Worm (Caenorhabditis elegans): ENCODE data around the gene F11D11.22.

F11D11.22 gene

DNA sequence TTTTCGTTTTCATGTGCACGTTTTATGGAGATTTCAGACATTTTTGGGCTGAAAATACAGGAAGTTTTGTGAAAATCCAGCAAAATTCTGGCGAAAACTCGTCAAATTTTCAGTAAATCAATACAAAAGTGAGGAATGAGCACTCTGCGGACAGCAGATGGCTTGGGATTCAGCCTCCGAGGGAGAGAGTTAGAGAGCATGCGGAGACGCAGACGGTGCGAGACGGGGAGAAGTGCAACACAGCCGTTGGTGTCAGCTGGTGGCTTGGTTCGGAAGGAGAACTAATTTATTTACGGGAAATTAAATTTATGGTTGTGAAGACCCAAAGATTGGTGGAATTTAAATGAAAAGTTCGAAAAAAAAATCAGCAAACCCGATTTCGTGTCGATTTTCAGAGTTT lies 46.5 kb downstream of the F11D11.22 start, which contains the start of gene C54E10.6:
Gene C54E10.6, minus strand, starts transcription at position 109 of the 400 bp plus-strand sequence.
- no peak for TF ChIP-seq pat-9 (tag; optimal IDR thresholded peaks at IDR 0.05)
- TF ChIP-seq ceh-2 (tag; optimal IDR thresholded peaks at IDR 0.05), result no peak
- peak; percentile 66 for TF ChIP-seq ceh-31 (tag; optimal IDR thresholded peaks at IDR 0.05)
- no peak for TF ChIP-seq hlh-30 (tag; optimal IDR thresholded peaks at IDR 0.05; ENCODE audit: insufficient read depth)
- TF ChIP-seq tbx-2 (tag; optimal IDR thresholded peaks at IDR 0.05), result peak; percentile 29
- TF ChIP-seq rnt-1 (tag; optimal IDR thresholded peaks at IDR 0.05), result peak; percentile 37
- TF ChIP-seq nfya-1 (tag; optimal IDR thresholded peaks at IDR 0.05), result peak; percentile 35
- TF ChIP-seq ceh-14 (tag; optimal IDR thresholded peaks at IDR 0.05), result peak; percentile 28
- peak; percentile 28 for TF ChIP-seq hlh-8 (tag; optimal IDR thresholded peaks at IDR 0.05)
- TF ChIP-seq ceh-18 (tag; optimal IDR thresholded peaks at IDR 0.05), result peak; percentile 28
- peak; percentile 72 for TF ChIP-seq ceh-48 (tag; optimal IDR thresholded peaks at IDR 0.05)
- TF ChIP-seq unc-42 (tag; optimal IDR thresholded peaks at IDR 0.05), result peak; percentile 96

DNA sequence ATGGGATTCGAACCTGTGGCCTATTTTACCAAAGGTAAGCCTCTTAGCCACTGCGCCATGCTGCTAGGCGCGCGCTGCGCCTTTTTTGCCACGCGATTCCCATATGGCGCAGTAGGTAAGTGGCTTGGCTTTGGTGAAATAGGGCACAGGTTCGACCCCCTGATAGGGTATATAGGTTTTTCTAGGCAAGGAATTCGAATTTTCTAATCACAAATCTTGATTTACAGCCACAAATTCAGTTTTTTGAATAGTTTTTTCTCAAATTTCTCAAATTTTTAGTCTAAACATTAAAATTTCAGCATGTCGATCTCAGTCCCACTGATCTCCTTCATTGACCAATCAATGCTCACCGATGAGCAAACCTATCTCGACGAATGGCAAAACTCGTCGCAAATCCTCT lies 48.6 kb downstream of the F11D11.22 start, which contains the start of gene C54E10.3:
Gene C54E10.3, plus strand, starts transcription at position 301 of the 400 bp plus-strand sequence.
- no peak for TF ChIP-seq pha-4 (tag; optimal IDR thresholded peaks at IDR 0.05)
- TF ChIP-seq hlh-30 (tag; optimal IDR thresholded peaks at IDR 0.05; ENCODE audit: insufficient read depth), result no peak
- no peak for TF ChIP-seq fkh-10 (GFP tag; optimal IDR thresholded peaks at IDR 0.05)
- TF ChIP-seq sox-4 (tag; optimal IDR thresholded peaks at IDR 0.05), result no peak
- no peak for TF ChIP-seq ets-4 (tag; optimal IDR thresholded peaks at IDR 0.05)
- no peak for TF ChIP-seq mec-3 (tag; optimal IDR thresholded peaks at IDR 0.05; ENCODE audit: borderline replicate concordance)
- no peak for TF ChIP-seq dve-1 (tag; optimal IDR thresholded peaks at IDR 0.05)
- no peak for TF ChIP-seq ceh-9 (tag; optimal IDR thresholded peaks at IDR 0.05)
- no peak for TF ChIP-seq elt-4 (tag; optimal IDR thresholded peaks at IDR 0.05)
- TF ChIP-seq ceh-24 (tag; optimal IDR thresholded peaks at IDR 0.05), result no peak
- TF ChIP-seq tbx-7 (tag; optimal IDR thresholded peaks at IDR 0.05), result no peak
- no peak for TF ChIP-seq F13H6.1 (tag; optimal IDR thresholded peaks at IDR 0.05)
- TF ChIP-seq sdc-2 (tag; optimal IDR thresholded peaks at IDR 0.05), result no peak
- TF ChIP-seq C08G9.2 (tag; optimal IDR thresholded peaks at IDR 0.05), result no peak
- TF ChIP-seq unc-86 (tag; optimal IDR thresholded peaks at IDR 0.05), result no peak
- no peak for TF ChIP-seq unc-3 (GFP tag; conservative IDR thresholded peaks at IDR 0.05)
- TF ChIP-seq unc-3 (tag; optimal IDR thresholded peaks at IDR 0.05), result no peak
- no peak for TF ChIP-seq zip-5 (tag; optimal IDR thresholded peaks at IDR 0.05)
- no peak for TF ChIP-seq unc-55 (GFP tag; optimal IDR thresholded peaks at IDR 0.05)

DNA sequence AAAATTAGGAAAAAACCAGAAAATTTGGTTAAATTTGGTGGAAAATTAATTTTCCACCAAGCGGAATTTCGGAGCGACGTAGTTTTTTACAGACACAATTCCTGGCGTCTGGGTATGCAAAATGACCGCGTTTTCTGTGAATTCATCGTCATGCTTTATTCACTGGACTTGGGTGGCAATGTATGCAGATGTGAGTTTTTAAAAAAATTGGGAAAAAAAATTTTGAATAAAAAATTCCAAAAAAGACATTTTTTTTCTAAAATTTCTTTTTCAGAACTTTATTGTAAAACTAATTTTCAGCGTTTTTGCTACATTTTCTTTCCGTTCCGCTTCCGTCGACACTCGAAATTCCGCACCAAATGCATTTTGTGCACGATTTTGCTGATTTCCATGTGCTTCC lies 49.2 kb downstream of the F11D11.22 start, which contains the start of gene C54E10.7:
Gene C54E10.7, plus strand, starts transcription at position 301 of the 400 bp plus-strand sequence.
- TF ChIP-seq gmeb-2 (tag; optimal IDR thresholded peaks at IDR 0.05) (no peak), unc-86 (tag; optimal IDR thresholded peaks at IDR 0.05) (no peak), lim-6 (tag; optimal IDR thresholded peaks at IDR 0.05) (no peak), dmd-4 (tag; optimal IDR thresholded peaks at IDR 0.05; ENCODE audit: borderline replicate concordance) (no peak), pqm-1 (tag; optimal IDR thresholded peaks at IDR 0.05) (no peak), dve-1 (tag; optimal IDR thresholded peaks at IDR 0.05) (no peak), ztf-16 (tag; optimal IDR thresholded peaks at IDR 0.05) (no peak), F13H6.1 (tag; optimal IDR thresholded peaks at IDR 0.05) (no peak), sox-2 (GFP tag; IDR thresholded peaks at IDR 0.05) (no peak), ceh-34 (tag; optimal IDR thresholded peaks at IDR 0.05) (no peak), tbx-7 (tag; optimal IDR thresholded peaks at IDR 0.05) (no peak), odd-2 (tag; optimal IDR thresholded peaks at IDR 0.05) (no peak), K09A11.1 (tag; optimal IDR thresholded peaks at IDR 0.05; ENCODE audit: insufficient read depth) (no peak), C38D4.7 (GFP tag; optimal IDR thresholded peaks at IDR 0.05) (no peak), elt-4 (tag; optimal IDR thresholded peaks at IDR 0.05) (no peak), eyg-1 (tag; optimal IDR thresholded peaks at IDR 0.05) (no peak)

All from whole organism, late embryonic.